Fruit fly (Drosophila melanogaster): Measurements from ENCODE around the gene jhamt.

The jhamt gene

DNA sequence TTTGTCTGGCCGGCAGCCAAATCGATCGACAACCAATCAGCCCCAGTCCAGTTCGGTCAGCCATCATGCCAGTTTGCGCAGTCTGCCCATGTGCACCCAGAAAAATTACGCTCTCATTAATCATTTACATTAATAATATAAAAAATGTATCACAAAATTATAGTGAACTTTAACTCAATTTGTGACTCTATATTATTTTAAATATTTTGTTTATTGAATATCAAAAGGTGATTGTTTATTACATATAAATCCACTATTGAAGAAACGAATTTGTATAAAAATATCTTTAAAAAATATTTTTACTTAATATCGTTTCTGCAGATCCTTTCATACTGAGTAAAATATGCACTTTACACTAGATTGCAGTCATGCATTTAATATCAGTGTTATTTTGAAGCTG, 41.6 kb downstream of the jhamt start:
- TF ChIP-seq noc (tag; optimal IDR thresholded peaks at IDR 0.05) = no peak

dm6 chr2L:16413772-16414171, 48.1 kb downstream of the jhamt start:
- TF ChIP-seq noc (tag; optimal IDR thresholded peaks at IDR 0.05) = no peak
